Worm (Caenorhabditis elegans) whole organism, young adult: ENCODE results near the gene grl-12.

Experiments
- die-1 ChIP-seq: sonication (generic microtip); optimal IDR thresholded peaks from 2 replicates; lab custom pipeline; 2016; ENCODE audit warnings: missing genotype, mild to moderate bottlenecking, missing genetic modification characterization, missing compliant biosample characterization
- dpl-1 ChIP-seq: fragments of 150-350 bp; optimal IDR thresholded peaks from 2 replicates; lab custom pipeline; 2014; ENCODE audit warnings: missing biosample characterization, missing genetic modification reagents, missing genetic modification characterization
- nfya-1 ChIP-seq: sonication (generic microtip); optimal IDR thresholded peaks from 2 replicates; lab custom pipeline; 2017; ENCODE audit warnings: antibody characterized with exemption, missing compliant biosample characterization, missing genetic modification characterization, borderline replicate concordance; ENCODE audit not compliant: insufficient read depth
- repo-1 ChIP-seq: sonication (generic microtip); optimal IDR thresholded peaks from 2 replicates; lab custom pipeline; 2017; ENCODE audit warnings: mild to moderate bottlenecking, missing genetic modification characterization, missing compliant biosample characterization
- unc-130 ChIP-seq: sonication (generic microtip); optimal IDR thresholded peaks from 2 replicates; lab custom pipeline; 2016; ENCODE audit warnings: missing genetic modification reagents, missing genetic modification characterization, missing compliant biosample characterization
- ztf-26 ChIP-seq: sonication (generic microtip); optimal IDR thresholded peaks from 2 replicates; lab custom pipeline; 2017; ENCODE audit warnings: missing genetic modification characterization, missing compliant biosample characterization

DNA sequence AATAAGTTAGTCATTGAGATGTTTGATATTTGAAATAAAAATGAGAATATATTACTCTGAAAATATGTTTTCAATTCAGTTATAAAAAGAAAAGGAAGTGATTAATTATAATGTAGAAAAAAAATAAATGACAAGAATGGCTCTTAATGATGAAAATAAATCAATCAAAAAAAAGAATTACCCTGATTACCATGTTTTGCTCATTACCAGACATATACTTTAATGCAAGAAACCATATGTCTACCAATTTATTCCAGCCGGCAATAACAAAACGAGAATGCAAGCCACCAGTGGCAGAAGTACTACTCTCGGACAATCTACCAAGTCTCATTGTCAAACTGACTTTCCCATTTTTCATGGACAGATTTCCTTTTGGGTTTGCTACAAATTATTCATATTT, 47.0 kb upstream of the grl-12 start:
- TF ChIP-seq dpl-1 (GFP tag; lab: Kevin White, UChicago) (no peak), repo-1 (tag; lab: Kevin White, UChicago) (no peak), unc-130 (GFP tag; lab: Kevin White, UChicago) (no peak), ztf-26 (tag; lab: Kevin White, UChicago) (no peak), die-1 (tag; lab: Kevin White, UChicago) (no peak), nfya-1 (tag; lab: Kevin White, UChicago) (no peak)
